Fruit fly (Drosophila melanogaster): ENCODE results near the gene ND-13A.
A peak's percentile ranks its signal among the peaks of the same experiment; 100 is the strongest.

The ND-13A gene

dm6 chr2L:5090352-5090751 is 9.7 kb downstream of the ND-13A start (continued):
- TF ChIP-seq Ets21C (GFP tag; optimal IDR thresholded peaks at IDR 0.05) (no peak), Hr39 (GFP tag; optimal IDR thresholded peaks at IDR 0.05) (no peak), CG34406 (GFP tag; optimal IDR thresholded peaks at IDR 0.05) (no peak), pdm3 (GFP tag; optimal IDR thresholded peaks at IDR 0.05) (peak; percentile 42), CG6808 (GFP tag; optimal IDR thresholded peaks at IDR 0.05) (no peak), CG4318 (GFP tag; optimal IDR thresholded peaks at IDR 0.05) (no peak), CG3919 (GFP tag; optimal IDR thresholded peaks at IDR 0.05) (peak; percentile 9), acj6 (GFP tag; optimal IDR thresholded peaks at IDR 0.05) (peak; percentile 46), vri (GFP tag; optimal IDR thresholded peaks at IDR 0.05) (no peak), fkh (GFP tag; optimal IDR thresholded peaks at IDR 0.05) (no peak), lz (GFP tag; optimal IDR thresholded peaks at IDR 0.05) (peak; percentile 2), Eip78C (GFP tag) (peak; percentile 72), esn (GFP tag; optimal IDR thresholded peaks at IDR 0.05) (peak; percentile 21), Sox14 (GFP tag; optimal IDR thresholded peaks at IDR 0.05) (peak; percentile 17), Hr38 (GFP tag; optimal IDR thresholded peaks at IDR 0.05) (no peak), svp (GFP tag) (no peak), CG6276 (GFP tag; optimal IDR thresholded peaks at IDR 0.05) (peak; percentile 24), CG3032 (tag; optimal IDR thresholded peaks at IDR 0.05) (peak; percentile 41), fd59A (GFP tag; optimal IDR thresholded peaks at IDR 0.05) (peak; percentile 4), CG8119 (GFP tag; IDR thresholded peaks at IDR 0.05) (peak; percentile 65), Ets96B (tag; optimal IDR thresholded peaks at IDR 0.05) (no peak)

dm6 chr2L:5089642-5090041 is 10.4 kb downstream of the ND-13A start:
- TF ChIP-seq fkh (GFP tag; optimal IDR thresholded peaks at IDR 0.05) = peak; percentile 32
- TF ChIP-seq Hr4 (GFP tag; optimal IDR thresholded peaks at IDR 0.05) = no peak
- no peak for TF ChIP-seq dac (GFP tag; optimal IDR thresholded peaks at IDR 0.05)
- 0 out of 3 replicates have a peak, but pooled peaks have one; percentile 13 for TF ChIP-seq eg (GFP tag; IDR thresholded peaks at IDR 0.05)
- TF ChIP-seq acj6 (GFP tag; optimal IDR thresholded peaks at IDR 0.05) = no peak

dm6 chr2L:5088649-5089270 is 11.3 kb downstream of the ND-13A start:
- no peak for TF ChIP-seq CG3032 (tag; optimal IDR thresholded peaks at IDR 0.05)
- TF ChIP-seq dac (GFP tag; optimal IDR thresholded peaks at IDR 0.05) = no peak
- no peak for TF ChIP-seq fkh (GFP tag; optimal IDR thresholded peaks at IDR 0.05)
- TF ChIP-seq Hr4 (GFP tag; optimal IDR thresholded peaks at IDR 0.05) = no peak
- TF ChIP-seq CG9139 (GFP tag; optimal IDR thresholded peaks at IDR 0.05) = no peak
- TF ChIP-seq Smox (GFP tag; optimal IDR thresholded peaks at IDR 0.05) = no peak
- no peak for TF ChIP-seq vri (GFP tag; optimal IDR thresholded peaks at IDR 0.05)
- no peak for TF ChIP-seq Eip78C (GFP tag)
- TF ChIP-seq CG34406 (GFP tag; optimal IDR thresholded peaks at IDR 0.05) = no peak
- TF ChIP-seq CG6792 (GFP tag; optimal IDR thresholded peaks at IDR 0.05) = no peak
- no peak for TF ChIP-seq spab (GFP tag; optimal IDR thresholded peaks at IDR 0.05)
- no peak for TF ChIP-seq OdsH (GFP tag; optimal IDR thresholded peaks at IDR 0.05)
- no peak for TF ChIP-seq Lpt (GFP tag; optimal IDR thresholded peaks at IDR 0.05)
- TF ChIP-seq Hr38 (GFP tag; optimal IDR thresholded peaks at IDR 0.05) = no peak
- TF ChIP-seq CG32006 (GFP tag; optimal IDR thresholded peaks at IDR 0.05) = no peak

dm6 chr2L:5086905-5087522 is 13.1 kb downstream of the ND-13A start:
- peak; percentile 91 for TF ChIP-seq CG6792 (GFP tag; optimal IDR thresholded peaks at IDR 0.05)
- peak; percentile 86 for TF ChIP-seq CG6808 (GFP tag; optimal IDR thresholded peaks at IDR 0.05)
- peak; percentile 15 for TF ChIP-seq Hr38 (GFP tag; optimal IDR thresholded peaks at IDR 0.05)
- peak; percentile 81 for TF ChIP-seq cyc (GFP tag; optimal IDR thresholded peaks at IDR 0.05)
- TF ChIP-seq Ets96B (tag; optimal IDR thresholded peaks at IDR 0.05) = peak; percentile 83
- peak; percentile 69 for TF ChIP-seq fkh (GFP tag; optimal IDR thresholded peaks at IDR 0.05)
- peak; percentile 84 for TF ChIP-seq spab (GFP tag; optimal IDR thresholded peaks at IDR 0.05)
- peak; percentile 74 for TF ChIP-seq dac (GFP tag; optimal IDR thresholded peaks at IDR 0.05)
- TF ChIP-seq CG6854 (GFP tag; optimal IDR thresholded peaks at IDR 0.05) = peak; percentile 84
- TF ChIP-seq lz (GFP tag; optimal IDR thresholded peaks at IDR 0.05) = peak; percentile 86
- peak; percentile 92 for TF ChIP-seq pdm3 (GFP tag; optimal IDR thresholded peaks at IDR 0.05)
- TF ChIP-seq CG10631 (GFP tag; optimal IDR thresholded peaks at IDR 0.05) = peak; percentile 85
- TF ChIP-seq fd59A (GFP tag; optimal IDR thresholded peaks at IDR 0.05) = peak; percentile 82
- TF ChIP-seq Blimp-1 (GFP tag; optimal IDR thresholded peaks at IDR 0.05) = peak; percentile 74
- peak; percentile 78 for TF ChIP-seq CG9139 (GFP tag; optimal IDR thresholded peaks at IDR 0.05)
- TF ChIP-seq net (GFP tag; optimal IDR thresholded peaks at IDR 0.05) = peak; percentile 90
- TF ChIP-seq svp (GFP tag) = peak; percentile 91
- peak; percentile 81 for TF ChIP-seq dsx (GFP tag; optimal IDR thresholded peaks at IDR 0.05; ENCODE audit: poor library complexity, severe bottlenecking)
- peak; percentile 86 for TF ChIP-seq Smox (GFP tag; optimal IDR thresholded peaks at IDR 0.05)
- peak; percentile 84 for TF ChIP-seq CG31627 (GFP tag; optimal IDR thresholded peaks at IDR 0.05)
- peak; percentile 91 for TF ChIP-seq esn (GFP tag; optimal IDR thresholded peaks at IDR 0.05)
- TF ChIP-seq CG8319 (GFP tag; optimal IDR thresholded peaks at IDR 0.05) = peak; percentile 86
- peak; percentile 88 for TF ChIP-seq CG34406 (GFP tag; optimal IDR thresholded peaks at IDR 0.05)
- peak; percentile 88 for TF ChIP-seq achi (GFP tag; optimal IDR thresholded peaks at IDR 0.05)
- peak; percentile 83 for TF ChIP-seq Hr39 (GFP tag; optimal IDR thresholded peaks at IDR 0.05)
- peak; percentile 88 for TF ChIP-seq CG10669 (GFP tag; optimal IDR thresholded peaks at IDR 0.05)
